Fruit fly (Drosophila melanogaster): ENCODE results near the gene Pus10.

DNA sequence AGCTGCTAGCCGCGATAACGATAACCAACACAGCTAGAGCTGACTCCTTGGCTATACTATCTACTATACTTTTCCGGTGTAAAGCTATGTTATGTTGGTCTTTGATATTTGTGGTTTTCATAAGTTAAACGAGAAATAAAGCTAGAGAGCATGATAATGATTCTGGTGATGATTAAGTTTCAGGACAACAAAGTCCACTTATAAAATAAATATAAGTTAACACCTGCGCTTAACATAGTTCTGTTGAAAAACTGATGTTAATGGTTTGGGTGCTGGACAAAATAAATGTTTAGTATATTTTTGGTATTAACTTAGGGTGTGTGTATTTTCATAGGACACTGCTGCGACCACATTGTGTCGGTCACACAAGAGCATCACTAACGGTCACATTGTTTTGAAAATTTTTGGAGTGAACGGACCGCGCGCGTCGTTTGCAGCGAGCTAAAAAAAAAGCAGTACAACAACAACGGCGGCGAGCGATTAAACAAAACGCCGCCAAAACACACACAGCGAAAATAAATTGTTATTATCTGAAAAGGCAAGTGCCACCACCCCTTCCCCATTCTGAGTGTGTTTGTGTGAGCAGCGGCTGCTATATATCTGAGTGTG is 3.6 kb upstream of the Pus10 start, which contains the start of the genes CG33635 and spen:
- TF ChIP-seq CG11762 (GFP tag; optimal IDR thresholded peaks at IDR 0.05; ENCODE audit: insufficient read depth) (peak; percentile 20), CG32006 (GFP tag; optimal IDR thresholded peaks at IDR 0.05) (no peak), CG11294 (GFP tag; IDR thresholded peaks at IDR 0.05) (no peak), Lpt (GFP tag; optimal IDR thresholded peaks at IDR 0.05) (no peak), CG10669 (GFP tag; optimal IDR thresholded peaks at IDR 0.05) (no peak)

All from whole organism, prepupa.